Worm (Caenorhabditis elegans) whole organism, L3 larva: ENCODE data around the gene W02B12.13.

Source experiments
- ceh-82 ChIP-seq: fragments of 150-350 bp; optimal IDR thresholded peaks from 2 replicates; lab custom pipeline; 2014; ENCODE audit warnings: missing biosample characterization, missing genetic modification characterization
- ceh-9 ChIP-seq: sonication (generic microtip); optimal IDR thresholded peaks from 2 replicates; lab custom pipeline; 2018; ENCODE audit warnings: missing biosample characterization, missing genetic modification characterization

DNA sequence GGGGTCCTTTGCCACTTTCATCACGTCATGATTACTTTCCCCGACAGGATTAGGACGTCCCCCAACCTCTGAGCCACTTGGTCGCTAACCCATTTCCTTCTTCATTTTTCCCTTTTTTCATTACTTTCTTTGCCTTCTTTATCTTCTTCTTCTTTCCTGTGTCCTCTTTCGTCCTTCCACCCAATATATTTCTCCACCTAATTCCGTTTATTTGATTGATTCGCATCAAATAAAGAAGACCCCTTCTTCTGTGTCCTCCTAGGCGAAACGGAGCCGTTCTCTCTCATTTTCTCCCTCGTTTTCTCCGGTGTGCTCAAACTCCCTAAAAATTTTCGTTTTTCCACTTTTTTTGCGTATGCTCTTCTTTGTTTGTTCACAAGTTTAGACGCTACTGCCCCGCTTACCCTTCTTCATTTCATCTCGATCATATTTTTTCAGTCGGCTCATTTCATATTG is 35.4 kb upstream of the W02B12.13 start, which contains the start of gene C05D12.7:
- TF ChIP-seq ceh-9 (tag; lab: Kevin White, UChicago): no peak
- no peak for TF ChIP-seq ceh-82 (tag; lab: Kevin White, UChicago)
